Fruit fly (Drosophila melanogaster): ENCODE measurements around the gene Spag1.

The Spag1 gene

dm6 chr3R:26915463-26915925, 32.1 kb upstream of the Spag1 start, which contains the start of gene CG46339 (continued):
- TF ChIP-seq Drgx (GFP tag; IDR thresholded peaks at IDR 0.05) (peak; percentile 53), CG12299 (tag; optimal IDR thresholded peaks at IDR 0.05) (peak; percentile 4), CG33557 (GFP tag; optimal IDR thresholded peaks at IDR 0.05) (no peak), CG7745 (tag; optimal IDR thresholded peaks at IDR 0.05) (no peak), pan (optimal IDR thresholded peaks at IDR 0.05) (no peak), pan (GFP tag; optimal IDR thresholded peaks at IDR 0.05 in 1 of 2, IDR thresholded peaks at IDR 0.05 in 1 of 2) (peak in 1 of 2 experiments; percentile 64), Spps (tag; optimal IDR thresholded peaks at IDR 0.05) (peak; percentile 37), D19A (tag; optimal IDR thresholded peaks at IDR 0.05) (peak; percentile 30), grau (tag; optimal IDR thresholded peaks at IDR 0.05) (peak; percentile 9), NfI (GFP tag; optimal IDR thresholded peaks at IDR 0.05) (peak; percentile 19), CG17829 (tag; optimal IDR thresholded peaks at IDR 0.05) (peak; percentile 29), Vsx1 (GFP tag; optimal IDR thresholded peaks at IDR 0.05) (peak; percentile 69), Side (GFP tag; optimal IDR thresholded peaks at IDR 0.05) (peak; percentile 67), B-H2 (GFP tag; optimal IDR thresholded peaks at IDR 0.05) (peak; percentile 90), E2f2 (GFP tag; IDR thresholded peaks at IDR 0.05) (0 out of 2 replicates have a peak, but pooled peaks have one; percentile 30), Elba2 (GFP tag; optimal IDR thresholded peaks at IDR 0.05) (no peak), otp (GFP tag; IDR thresholded peaks at IDR 0.05) (peak; percentile 21; the same call in 1 of the 3 replicates), CG12659 (GFP tag; optimal IDR thresholded peaks at IDR 0.05) (peak; percentile 61), prd (optimal IDR thresholded peaks at IDR 0.05) (no peak), prd (GFP tag; IDR thresholded peaks at IDR 0.05) (peak; percentile 36; the same call in 1 of the 3 replicates), Ada2b (GFP tag; IDR thresholded peaks at IDR 0.05) (peak; percentile 33; the same call in 1 of the 2 replicates), D19B (GFP tag; optimal IDR thresholded peaks at IDR 0.05) (no peak), CG3163 (GFP tag; optimal IDR thresholded peaks at IDR 0.05) (no peak), CG33213 (GFP tag; optimal IDR thresholded peaks at IDR 0.05) (peak; percentile 11), CG8089 (GFP tag; optimal IDR thresholded peaks at IDR 0.05) (no peak), Rx (GFP tag; IDR thresholded peaks at IDR 0.05) (no peak), CG12071 (GFP tag; optimal IDR thresholded peaks at IDR 0.05) (peak; percentile 75), CG14667 (GFP tag; IDR thresholded peaks at IDR 0.05) (no peak), CG34422 (GFP tag; IDR thresholded peaks at IDR 0.05) (peak; percentile 66; the same call in 1 of the 3 replicates), so (GFP tag; IDR thresholded peaks at IDR 0.05) (peak; percentile 59; the same call in 1 of the 3 replicates), Doc3 (GFP tag; IDR thresholded peaks at IDR 0.05; ENCODE audit: partially characterized antibody) (no peak), Deaf1 (tag; optimal IDR thresholded peaks at IDR 0.05) (peak; percentile 73), Jarid2 (GFP tag; optimal IDR thresholded peaks at IDR 0.05) (peak; percentile 99), mirr (GFP tag; optimal IDR thresholded peaks at IDR 0.05) (peak; percentile 91), gsb (GFP tag; IDR thresholded peaks at IDR 0.05) (peak; percentile 48; the same call in 1 of the 2 replicates), Ptx1 (GFP tag; IDR thresholded peaks at IDR 0.05) (peak; percentile 56), CG4424 (GFP tag; optimal IDR thresholded peaks at IDR 0.05) (peak; percentile 45), CG11696 (GFP tag; IDR thresholded peaks at IDR 0.05) (peak; percentile 17; the same call in 1 of the 2 replicates), org-1 (GFP tag; optimal IDR thresholded peaks at IDR 0.05) (peak; percentile 32), her (GFP tag; optimal IDR thresholded peaks at IDR 0.05) (peak; percentile 76), CG10979 (tag; optimal IDR thresholded peaks at IDR 0.05) (peak; percentile 70), Dad (GFP tag; optimal IDR thresholded peaks at IDR 0.05) (peak; percentile 55), stc (GFP tag; IDR thresholded peaks at IDR 0.05) (no peak), da (GFP tag; optimal IDR thresholded peaks at IDR 0.05) (peak; percentile 15), CG30403 (GFP tag; optimal IDR thresholded peaks at IDR 0.05) (peak; percentile 41), abd-A (tag; optimal IDR thresholded peaks at IDR 0.05) (peak; percentile 79), CG32532 (GFP tag; IDR thresholded peaks at IDR 0.05) (peak; percentile 90), sd (tag; optimal IDR thresholded peaks at IDR 0.05) (peak; percentile 52), CG13894 (tag; optimal IDR thresholded peaks at IDR 0.05) (peak; percentile 87), cwo (GFP tag; optimal IDR thresholded peaks at IDR 0.05) (peak; percentile 68), ind (GFP tag; optimal IDR thresholded peaks at IDR 0.05) (peak; percentile 50)
